Fruit fly (Drosophila melanogaster) whole organism, embryonic: Measurements from ENCODE around the gene CG5850.
A peak's percentile ranks its signal among the peaks of the same experiment; 100 is the strongest.

Experiments used
- BtbVII ChIP-seq: fragments of 200-800 bp; sonication (Bioruptor generic); optimal IDR thresholded peaks from 3 replicates; lab custom pipeline; 2017; ENCODE audit warnings: missing biosample characterization, mild to moderate bottlenecking, missing genetic modification characterization
- CG10543 ChIP-seq: fragments of 200-800 bp; sonication (Bioruptor generic); optimal IDR thresholded peaks from 3 replicates; lab custom pipeline; 2017; ENCODE audit warnings: missing biosample characterization, mild to moderate bottlenecking, missing genetic modification characterization, moderate library complexity
- CG11696 ChIP-seq: fragments of 200-800 bp; sonication (Bioruptor generic); IDR thresholded peaks from 2 replicates; pipeline ENCODE4 v1.3.6; 2022; ENCODE audit warnings: missing biosample characterization, missing genetic modification characterization
- CG13296 ChIP-seq: fragments of 200-800 bp; sonication (Bioruptor generic); optimal IDR thresholded peaks from 3 replicates; lab custom pipeline; 2018; ENCODE audit warnings: missing biosample characterization, mild to moderate bottlenecking, missing genetic modification characterization
- CG13894 ChIP-seq: fragments of 200-800 bp; sonication (Bioruptor generic); optimal IDR thresholded peaks from 3 replicates; lab custom pipeline; 2018; ENCODE audit warnings: missing biosample characterization, mild to moderate bottlenecking, missing genetic modification characterization, moderate library complexity
- CG14965 ChIP-seq: fragments of 200-800 bp; sonication (Bioruptor generic); optimal IDR thresholded peaks from 2 replicates; lab custom pipeline; 2016; ENCODE audit warnings: missing biosample characterization, missing genetic modification characterization, borderline replicate concordance
- CG15479 ChIP-seq: fragments of 200-800 bp; sonication (Bioruptor generic); optimal IDR thresholded peaks from 3 replicates; lab custom pipeline; 2019; ENCODE audit warnings: missing biosample characterization, mild to moderate bottlenecking, missing genetic modification characterization, moderate library complexity
- CG15514 ChIP-seq: fragments of 200-800 bp; sonication (Bioruptor generic); optimal IDR thresholded peaks from 3 replicates; lab custom pipeline; 2017; ENCODE audit warnings: missing biosample characterization, missing genetic modification characterization, mild to moderate bottlenecking, moderate library complexity, missing genetic modification reagents
- CG18011 ChIP-seq: fragments of 200-800 bp; sonication (Bioruptor generic); optimal IDR thresholded peaks from 2 replicates; lab custom pipeline; 2017; ENCODE audit warnings: missing biosample characterization, missing genetic modification characterization, mild to moderate bottlenecking, moderate library complexity, missing genotype
- CG33213 ChIP-seq: fragments of 200-800 bp; sonication (Bioruptor generic); optimal IDR thresholded peaks from 3 replicates; lab custom pipeline; 2016; ENCODE audit warnings: missing biosample characterization, missing genetic modification characterization
- CG34376 ChIP-seq: fragments of 200-800 bp; sonication (Bioruptor generic); optimal IDR thresholded peaks from 2 replicates; lab custom pipeline; 2018; ENCODE audit warnings: missing biosample characterization, mild to moderate bottlenecking, missing genetic modification characterization
- CG7786 ChIP-seq: fragments of 200-800 bp; sonication (Bioruptor generic); optimal IDR thresholded peaks from 2 replicates; lab custom pipeline; 2016; ENCODE audit warnings: missing biosample characterization, missing genetic modification characterization
- CG8089 ChIP-seq: fragments of 200-800 bp; sonication (Bioruptor generic); optimal IDR thresholded peaks from 3 replicates; lab custom pipeline; 2016; ENCODE audit warnings: missing biosample characterization, missing genetic modification characterization
- CG8944 ChIP-seq: fragments of 200-800 bp; sonication (Bioruptor generic); optimal IDR thresholded peaks from 3 replicates; lab custom pipeline; 2016; ENCODE audit warnings: missing biosample characterization, missing genetic modification characterization
- CG9817 ChIP-seq: fragments of 200-800 bp; sonication (Bioruptor generic); optimal IDR thresholded peaks from 2 replicates; lab custom pipeline; 2018; ENCODE audit warnings: missing biosample characterization, mild to moderate bottlenecking, missing genetic modification characterization, moderate library complexity
- CG9932 ChIP-seq: fragments of 200-800 bp; sonication (Bioruptor generic); IDR thresholded peaks from 2 replicates; pipeline ENCODE4 v1.3.6; 2022; ENCODE audit warnings: missing biosample characterization, missing genetic modification characterization
- Camta ChIP-seq: fragments of 200-800 bp; sonication (Bioruptor generic); optimal IDR thresholded peaks from 2 replicates; lab custom pipeline; 2016; ENCODE audit warnings: missing biosample characterization, missing genetic modification characterization
- Hsf ChIP-seq: fragments of 200-800 bp; sonication (Bioruptor generic); optimal IDR thresholded peaks from 3 replicates; lab custom pipeline; 2016; ENCODE audit warnings: missing biosample characterization, missing genetic modification characterization
- MBD-R2 ChIP-seq: fragments of 200-800 bp; sonication (Bioruptor generic); IDR thresholded peaks from 2 replicates; pipeline ENCODE4 v1.3.6; 2022; ENCODE audit warnings: missing biosample characterization, missing genetic modification characterization
- Med ChIP-seq: fragments of 200-800 bp; sonication (Bioruptor generic); peaks from one replicate; lab custom pipeline; 2016; ENCODE audit warnings: missing biosample characterization, missing genetic modification characterization, mild to moderate bottlenecking, inconsistent platforms, moderate library complexity
- Myb ChIP-seq: fragments of 200-800 bp; sonication (Bioruptor generic); optimal IDR thresholded peaks from 2 replicates; lab custom pipeline; 2016; ENCODE audit warnings: missing biosample characterization, missing genetic modification characterization
- Oaz ChIP-seq: fragments of 200-800 bp; sonication (Bioruptor generic); IDR thresholded peaks from 2 replicates; pipeline ENCODE4 v1.3.6; 2022; ENCODE audit warnings: missing biosample characterization, missing genetic modification characterization
- Pdp1 ChIP-seq, 2 experiments: fragments of 200-800 bp; sonication (Bioruptor generic); optimal IDR thresholded peaks; 3 replicates each; lab custom pipeline; 2016; ENCODE audit warnings: missing biosample characterization in 2 of 2, missing genetic modification characterization in 2 of 2, mild to moderate bottlenecking in 1 of 2, moderate library complexity in 1 of 2
- Ravus ChIP-seq: fragments of 200-800 bp; sonication (Bioruptor generic); IDR thresholded peaks from 2 replicates; pipeline ENCODE4 v1.3.6; 2022; ENCODE audit warnings: missing biosample characterization, missing genetic modification characterization
- bbx ChIP-seq: fragments of 200-800 bp; sonication (Bioruptor generic); IDR thresholded peaks from 2 replicates; pipeline ENCODE4 v1.3.6; 2022; ENCODE audit warnings: missing biosample characterization, missing genetic modification characterization; ENCODE audit not compliant: partially characterized antibody
- bcd ChIP-seq: fragments of 200-800 bp; sonication (Bioruptor generic); optimal IDR thresholded peaks from 2 replicates; lab custom pipeline; 2017; ENCODE audit warnings: missing biosample characterization, mild to moderate bottlenecking, missing genetic modification characterization
- bsh ChIP-seq, 2 experiments: fragments of 200-800 bp; sonication (Bioruptor generic); optimal IDR thresholded peaks; 2 replicates each; lab custom pipeline; 2017 to 2018; ENCODE audit warnings: mild to moderate bottlenecking in 2 of 2, missing biosample characterization in 2 of 2, missing genetic modification characterization in 2 of 2, moderate library complexity in 1 of 2
- cg ChIP-seq: fragments of 200-800 bp; sonication (Bioruptor generic); optimal IDR thresholded peaks from 3 replicates; lab custom pipeline; 2019; ENCODE audit warnings: missing biosample characterization, mild to moderate bottlenecking, missing genetic modification characterization, moderate library complexity
- chinmo ChIP-seq: fragments of 200-800 bp; sonication (Bioruptor generic); IDR thresholded peaks from 4 replicates; pipeline ENCODE4 v1.3.6; 2022; ENCODE audit warnings: missing biosample characterization, missing genetic modification characterization; ENCODE audit not compliant: partially characterized antibody
- corto ChIP-seq: fragments of 200-800 bp; sonication (Bioruptor generic); optimal IDR thresholded peaks from 2 replicates; lab custom pipeline; 2016; ENCODE audit warnings: missing biosample characterization, mild to moderate bottlenecking, missing genetic modification characterization, moderate library complexity
- dm ChIP-seq: fragments of 200-800 bp; sonication (Bioruptor generic); optimal IDR thresholded peaks from 3 replicates; lab custom pipeline; 2016; ENCODE audit warnings: missing biosample characterization, missing genetic modification characterization
- esg ChIP-seq: fragments of 200-800 bp; sonication (Bioruptor generic); conservative IDR thresholded peaks from 2 replicates; pipeline ENCODE4 v1.3.6; 2022; ENCODE audit warnings: missing biosample characterization, missing genetic modification characterization
- eve ChIP-seq, 2 experiments: fragments of >200 bp; optimal IDR thresholded peaks; 2 replicates each; lab custom pipeline; 2017; ENCODE audit warnings: missing biosample characterization in 2 of 2, missing genetic modification characterization in 2 of 2
- exex ChIP-seq: fragments of 200-800 bp; sonication (Bioruptor generic); optimal IDR thresholded peaks from 4 replicates; lab custom pipeline; 2018; ENCODE audit warnings: missing biosample characterization, mild to moderate bottlenecking, missing genetic modification characterization, moderate library complexity
- gce ChIP-seq: fragments of 200-800 bp; sonication (Bioruptor generic); IDR thresholded peaks from 3 replicates; pipeline ENCODE4 v1.3.6; 2022; ENCODE audit warnings: missing biosample characterization, missing genetic modification characterization
- grn ChIP-seq: fragments of 200-800 bp; sonication (Bioruptor generic); optimal IDR thresholded peaks from 3 replicates; lab custom pipeline; 2017; ENCODE audit warnings: missing biosample characterization, missing genetic modification characterization
- gro ChIP-seq: fragments of 200-800 bp; sonication (Bioruptor generic); optimal IDR thresholded peaks from 2 replicates; lab custom pipeline; 2016; ENCODE audit warnings: missing biosample characterization, missing genetic modification characterization
- h ChIP-seq: fragments of >200 bp; optimal IDR thresholded peaks from 2 replicates; lab custom pipeline; 2017
- ham ChIP-seq: fragments of 200-800 bp; sonication (Bioruptor generic); IDR thresholded peaks from 2 replicates; pipeline ENCODE4 v1.3.6; 2022; ENCODE audit warnings: missing biosample characterization, missing genetic modification characterization
- ken ChIP-seq: fragments of 200-800 bp; sonication (Bioruptor generic); IDR thresholded peaks from 3 replicates; pipeline ENCODE4 v1.3.6; 2022; ENCODE audit warnings: missing biosample characterization, missing genetic modification characterization
- mirr ChIP-seq: fragments of 200-800 bp; sonication (Bioruptor generic); optimal IDR thresholded peaks from 3 replicates; lab custom pipeline; 2018; ENCODE audit warnings: missing biosample characterization, mild to moderate bottlenecking, missing genetic modification characterization
- onecut ChIP-seq: fragments of 200-800 bp; sonication (Bioruptor generic); IDR thresholded peaks from 2 replicates; pipeline ENCODE4 v1.3.6; 2022; ENCODE audit warnings: missing biosample characterization, missing genetic modification characterization
- pho ChIP-seq: fragments of 200-800 bp; sonication (Bioruptor generic); optimal IDR thresholded peaks from 2 replicates; lab custom pipeline; 2016; ENCODE audit warnings: missing biosample characterization, missing genetic modification characterization
- pita ChIP-seq: fragments of 200-800 bp; sonication (Bioruptor generic); optimal IDR thresholded peaks from 2 replicates; lab custom pipeline; 2017; ENCODE audit warnings: missing biosample characterization, mild to moderate bottlenecking, missing genetic modification characterization
- row ChIP-seq: fragments of 200-800 bp; sonication (Bioruptor generic); IDR thresholded peaks from 3 replicates; pipeline ENCODE4 v1.3.6; 2022; ENCODE audit warnings: missing biosample characterization, missing genetic modification characterization
- sd ChIP-seq: fragments of 200-800 bp; sonication (Bioruptor generic); optimal IDR thresholded peaks from 3 replicates; lab custom pipeline; 2018; ENCODE audit warnings: missing biosample characterization, mild to moderate bottlenecking, missing genetic modification characterization, moderate library complexity
- sob ChIP-seq: fragments of 200-800 bp; sonication (Bioruptor generic); IDR thresholded peaks from 2 replicates; pipeline ENCODE4 v1.3.6; 2022; ENCODE audit warnings: missing biosample characterization, missing genetic modification characterization
- sr ChIP-seq: fragments of 200-800 bp; sonication (Bioruptor generic); IDR thresholded peaks from 3 replicates; pipeline ENCODE4 v1.3.6; 2022; ENCODE audit warnings: missing biosample characterization, missing genetic modification characterization
- sug ChIP-seq: fragments of 200-800 bp; optimal IDR thresholded peaks from 2 replicates; lab custom pipeline; 2019; ENCODE audit warnings: missing biosample characterization, mild to moderate bottlenecking, missing genetic modification characterization, moderate library complexity
- toy ChIP-seq: fragments of 200-800 bp; sonication (Bioruptor generic); IDR thresholded peaks from 2 replicates; pipeline ENCODE4 v1.3.6; 2022; ENCODE audit warnings: missing biosample characterization, missing genetic modification characterization

The CG5850 gene

DNA sequence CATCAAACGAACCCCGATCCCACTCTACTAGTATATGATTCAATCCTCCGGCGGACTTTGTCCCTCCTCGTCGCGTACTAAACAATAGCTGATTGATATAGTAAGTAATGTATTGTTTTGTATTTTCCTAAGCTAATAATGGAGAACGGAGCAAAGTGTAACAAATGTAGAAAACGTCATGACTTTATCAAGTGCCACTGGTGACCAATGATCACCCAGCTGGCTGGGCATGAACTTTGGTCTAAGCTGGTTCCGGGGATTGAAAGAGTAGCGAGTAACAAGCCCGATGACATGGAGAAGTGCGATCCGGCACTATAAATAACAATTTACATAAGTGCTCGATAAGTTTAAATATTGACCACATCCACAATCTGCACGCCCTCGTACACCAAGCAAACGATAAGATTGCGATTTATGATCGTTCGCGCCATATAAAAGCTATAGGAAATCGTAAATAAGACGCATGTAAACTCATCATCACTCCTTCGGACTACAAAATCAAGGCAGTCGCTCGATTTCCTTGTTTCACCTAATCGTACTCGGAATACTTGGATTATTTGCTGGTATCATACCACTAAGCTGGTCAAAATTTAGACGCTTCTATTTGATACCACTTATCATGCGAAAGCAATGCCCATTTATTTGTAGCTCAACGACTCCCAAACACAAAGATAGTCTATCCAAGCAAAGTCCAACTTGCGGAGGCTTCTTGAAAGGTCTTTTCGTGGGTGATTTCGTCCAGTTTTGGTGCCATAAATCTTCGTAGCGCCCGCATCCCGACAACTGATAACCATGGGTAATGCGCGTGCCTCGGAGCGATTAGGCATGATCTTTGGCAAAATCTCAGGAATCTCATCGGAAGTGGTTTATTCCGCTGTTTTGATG, 14.3 kb downstream of the CG5850 start:
- peak; percentile 39 for TF ChIP-seq CG10543 (GFP tag; lab: Kevin White, UChicago)
- TF ChIP-seq toy, result no peak
- TF ChIP-seq sd (tag; lab: Kevin White, UChicago), result peak; percentile 56
- no peak for TF ChIP-seq Myb (GFP tag; lab: Kevin White, UChicago)
- TF ChIP-seq onecut (GFP tag; lab: Robert Waterston, UW), result no peak
- peak; percentile 91 for TF ChIP-seq CG34376
- no peak for TF ChIP-seq CG14965 (GFP tag; lab: Kevin White, UChicago)
- no peak for TF ChIP-seq CG9932 (GFP tag; lab: Robert Waterston, UW)
- TF ChIP-seq mirr (GFP tag; lab: Kevin White, UChicago), result peak; percentile 55
- no peak for TF ChIP-seq CG8944 (GFP tag; lab: Kevin White, UChicago)
- peak; percentile 35 for TF ChIP-seq BtbVII (GFP tag; lab: Kevin White, UChicago)
- TF ChIP-seq corto (GFP tag; lab: Kevin White, UChicago), result peak; percentile 58
- TF ChIP-seq gce (GFP tag; lab: Robert Waterston, UW), result no peak
- no peak for TF ChIP-seq ken (GFP tag; lab: Robert Waterston, UW)
- TF ChIP-seq CG13296 (GFP tag; lab: Kevin White, UChicago), result peak; percentile 29
- TF ChIP-seq exex, result peak; percentile 88
- TF ChIP-seq CG13894 (tag; lab: Kevin White, UChicago), result peak; percentile 25
- TF ChIP-seq CG15514 (GFP tag; lab: Kevin White, UChicago), result no peak
- TF ChIP-seq dm, result no peak
- TF ChIP-seq bcd (GFP tag; lab: Kevin White, UChicago), result no peak
- no peak for TF ChIP-seq Hsf (GFP tag; lab: Kevin White, UChicago)
- 0 out of 4 replicates have a peak, but pooled peaks have one; percentile 6 for TF ChIP-seq chinmo
- no peak for TF ChIP-seq sr (GFP tag; lab: Robert Waterston, UW)
- TF ChIP-seq Med (GFP tag; lab: Kevin White, UChicago), result peak; percentile 36
- no peak for TF ChIP-seq eve (GFP tag; optimal IDR thresholded peaks at IDR 0.05; lab: Kevin White, UChicago)
- TF ChIP-seq CG18011, result peak; percentile 56
- TF ChIP-seq grn, result peak; percentile 24
- no peak for TF ChIP-seq Camta
- no peak for TF ChIP-seq CG15479
- TF ChIP-seq cg (GFP tag; lab: Kevin White, UChicago), result no peak
- TF ChIP-seq bbx (GFP tag; lab: Robert Waterston, UW), result no peak
- no peak for TF ChIP-seq sob (GFP tag; lab: Robert Waterston, UW)
- TF ChIP-seq Pdp1 (GFP tag; optimal IDR thresholded peaks at IDR 0.05; lab: Kevin White, UChicago), result peak in 1 of 2 experiments; percentile 36
- no peak for TF ChIP-seq CG9817
- TF ChIP-seq CG11696 (GFP tag; lab: Robert Waterston, UW), result no peak
- no peak for TF ChIP-seq row (GFP tag; lab: Robert Waterston, UW)
- no peak for TF ChIP-seq Ravus
- TF ChIP-seq MBD-R2 (GFP tag; lab: Robert Waterston, UW), result no peak
- TF ChIP-seq CG7786 (GFP tag; lab: Kevin White, UChicago), result no peak
- no peak for TF ChIP-seq CG8089 (GFP tag; lab: Kevin White, UChicago)
- TF ChIP-seq gro (GFP tag; lab: Kevin White, UChicago), result peak; percentile 4
- no peak for TF ChIP-seq Oaz (GFP tag; lab: Robert Waterston, UW)
- no peak for TF ChIP-seq CG33213 (GFP tag; lab: Kevin White, UChicago)
- peak in 1 of 2 experiments; percentile 50 for TF ChIP-seq bsh (GFP tag; optimal IDR thresholded peaks at IDR 0.05; lab: Kevin White, UChicago)
- peak; percentile 65 for TF ChIP-seq sug (tag; lab: Kevin White, UChicago)
- TF ChIP-seq h, result no peak
- no peak for TF ChIP-seq pita (GFP tag; lab: Kevin White, UChicago)
- TF ChIP-seq pho (GFP tag; lab: Kevin White, UChicago), result no peak
- TF ChIP-seq ham (GFP tag; lab: Robert Waterston, UW), result no peak
- no peak for TF ChIP-seq esg (GFP tag; lab: Robert Waterston, UW)
